Fruit fly (Drosophila melanogaster) whole organism, embryonic: ENCODE results near the gene CG32344.

ENCODE experiments used
- Abd-B ChIP-seq: fragments of 200-800 bp; sonication (Bioruptor generic); optimal IDR thresholded peaks from 2 replicates; lab custom pipeline; 2018; ENCODE audit warnings: missing biosample characterization, mild to moderate bottlenecking, missing genetic modification characterization, moderate library complexity
- B-H2 ChIP-seq: fragments of 200-800 bp; sonication (Bioruptor generic); optimal IDR thresholded peaks from 2 replicates; lab custom pipeline; 2018; ENCODE audit warnings: missing biosample characterization, mild to moderate bottlenecking, missing genetic modification characterization
- Blimp-1 ChIP-seq: fragments of 200-800 bp; sonication (Bioruptor generic); optimal IDR thresholded peaks from 3 replicates; lab custom pipeline; 2018; ENCODE audit warnings: missing biosample characterization, missing genetic modification characterization, mild to moderate bottlenecking, moderate library complexity, missing genetic modification reagents
- CG10462 ChIP-seq: fragments of 200-800 bp; sonication (Bioruptor generic); optimal IDR thresholded peaks from 2 replicates; lab custom pipeline; 2016; ENCODE audit warnings: missing biosample characterization, missing genetic modification characterization
- CG11723 ChIP-seq: fragments of 200-800 bp; sonication (Bioruptor generic); optimal IDR thresholded peaks from 2 replicates; lab custom pipeline; 2017; ENCODE audit warnings: missing biosample characterization, mild to moderate bottlenecking, missing genetic modification characterization
- CG12744 ChIP-seq: fragments of 200-800 bp; sonication (Bioruptor generic); optimal IDR thresholded peaks from 2 replicates; lab custom pipeline; 2016; ENCODE audit warnings: missing biosample characterization, missing genetic modification characterization
- CG12769 ChIP-seq: fragments of 200-800 bp; sonication (Bioruptor generic); optimal IDR thresholded peaks from 2 replicates; lab custom pipeline; 2019; ENCODE audit warnings: missing biosample characterization, mild to moderate bottlenecking, missing genetic modification characterization, moderate library complexity
- CG13123 ChIP-seq: fragments of 200-800 bp; sonication (Bioruptor generic); optimal IDR thresholded peaks from 2 replicates; lab custom pipeline; 2016; ENCODE audit warnings: missing biosample characterization, missing genetic modification characterization
- CG14441 ChIP-seq: fragments of 200-800 bp; sonication (Bioruptor generic); IDR thresholded peaks from 2 replicates; pipeline ENCODE4 v1.3.6; 2022; ENCODE audit warnings: missing biosample characterization, missing genetic modification characterization
- CG15479 ChIP-seq: fragments of 200-800 bp; sonication (Bioruptor generic); optimal IDR thresholded peaks from 3 replicates; lab custom pipeline; 2019; ENCODE audit warnings: missing biosample characterization, mild to moderate bottlenecking, missing genetic modification characterization, moderate library complexity
- CG15696 ChIP-seq: fragments of 200-800 bp; sonication (Bioruptor generic); optimal IDR thresholded peaks from 2 replicates; lab custom pipeline; 2019; ENCODE audit warnings: missing biosample characterization, mild to moderate bottlenecking, missing genetic modification characterization, moderate library complexity
- CG17359 ChIP-seq: fragments of 200-800 bp; sonication (Bioruptor generic); optimal IDR thresholded peaks from 3 replicates; lab custom pipeline; 2018; ENCODE audit warnings: missing biosample characterization, mild to moderate bottlenecking, missing genetic modification characterization, moderate library complexity
- CG17912 ChIP-seq: fragments of 200-800 bp; sonication (Bioruptor generic); optimal IDR thresholded peaks from 2 replicates; lab custom pipeline; 2018; ENCODE audit warnings: missing biosample characterization, mild to moderate bottlenecking, missing genetic modification characterization
- CG18262 ChIP-seq: fragments of 200-800 bp; optimal IDR thresholded peaks from 3 replicates; lab custom pipeline; 2019; ENCODE audit warnings: missing biosample characterization, mild to moderate bottlenecking, missing genetic modification characterization, moderate library complexity
- CG18764 ChIP-seq: fragments of 200-800 bp; sonication (Bioruptor generic); optimal IDR thresholded peaks from 3 replicates; lab custom pipeline; 2016; ENCODE audit warnings: missing biosample characterization, missing genetic modification characterization
- CG2120 ChIP-seq: fragments of 200-800 bp; sonication (Bioruptor generic); optimal IDR thresholded peaks from 3 replicates; lab custom pipeline; 2016; ENCODE audit warnings: missing biosample characterization, missing genetic modification characterization
- CG2202 ChIP-seq: fragments of 200-800 bp; sonication (Bioruptor generic); optimal IDR thresholded peaks from 2 replicates; lab custom pipeline; 2018; ENCODE audit warnings: missing biosample characterization, mild to moderate bottlenecking, missing genetic modification characterization
- CG2712 ChIP-seq: fragments of 200-800 bp; optimal IDR thresholded peaks from 3 replicates; lab custom pipeline; 2019; ENCODE audit warnings: missing biosample characterization, mild to moderate bottlenecking, missing genetic modification characterization, moderate library complexity
- CG3407 ChIP-seq: fragments of 200-800 bp; sonication (Bioruptor generic); optimal IDR thresholded peaks from 2 replicates; lab custom pipeline; 2018; ENCODE audit warnings: missing biosample characterization, mild to moderate bottlenecking, missing genetic modification characterization
- CG4820 ChIP-seq: fragments of 200-800 bp; sonication (Bioruptor generic); optimal IDR thresholded peaks from 3 replicates; lab custom pipeline; 2016; ENCODE audit warnings: missing biosample characterization, missing genetic modification characterization
- CG6254 ChIP-seq: fragments of 200-800 bp; sonication (Bioruptor generic); optimal IDR thresholded peaks from 3 replicates; lab custom pipeline; 2017; ENCODE audit warnings: mild to moderate bottlenecking, missing biosample characterization, missing genetic modification reagents, missing genetic modification characterization
- CG6791 ChIP-seq: fragments of 200-800 bp; sonication (Bioruptor generic); IDR thresholded peaks from 3 replicates; pipeline ENCODE4 v1.3.6; 2022; ENCODE audit warnings: missing biosample characterization, missing genetic modification characterization; ENCODE audit not compliant: partially characterized antibody
- CG7839 ChIP-seq: fragments of 200-800 bp; sonication (Bioruptor generic); optimal IDR thresholded peaks from 3 replicates; lab custom pipeline; 2018; ENCODE audit warnings: missing biosample characterization, mild to moderate bottlenecking, missing genetic modification characterization, moderate library complexity
- CG7987 ChIP-seq: fragments of 200-800 bp; sonication (Bioruptor generic); optimal IDR thresholded peaks from 2 replicates; lab custom pipeline; 2018; ENCODE audit warnings: missing biosample characterization, mild to moderate bottlenecking, missing genetic modification characterization, moderate library complexity
- CG8388 ChIP-seq: fragments of 200-800 bp; sonication (Bioruptor generic); optimal IDR thresholded peaks from 2 replicates; lab custom pipeline; 2019; ENCODE audit warnings: missing biosample characterization, mild to moderate bottlenecking, missing genetic modification characterization, moderate library complexity
- CG9609 ChIP-seq: fragments of 200-800 bp; sonication (Bioruptor generic); optimal IDR thresholded peaks from 3 replicates; lab custom pipeline; 2016; ENCODE audit warnings: missing biosample characterization, missing genetic modification characterization
- Doc3 ChIP-seq: fragments of 200-800 bp; sonication (Bioruptor generic); IDR thresholded peaks from 3 replicates; pipeline ENCODE4 v1.3.6; 2022; ENCODE audit warnings: missing biosample characterization, missing genetic modification characterization; ENCODE audit not compliant: partially characterized antibody
- Gug ChIP-seq: fragments of 200-800 bp; sonication (Bioruptor generic); IDR thresholded peaks from 4 replicates; pipeline ENCODE4 v1.3.6; 2022; ENCODE audit warnings: missing biosample characterization, missing genetic modification characterization
- Nf-YC ChIP-seq: fragments of 200-800 bp; optimal IDR thresholded peaks from 3 replicates; lab custom pipeline; 2019; ENCODE audit warnings: missing biosample characterization, mild to moderate bottlenecking, missing genetic modification characterization, moderate library complexity
- PHDP ChIP-seq: fragments of 200-800 bp; sonication (Bioruptor generic); optimal IDR thresholded peaks from 3 replicates; lab custom pipeline; 2018; ENCODE audit warnings: missing biosample characterization, mild to moderate bottlenecking, missing genetic modification characterization, moderate library complexity
- Rfx ChIP-seq: fragments of 200-800 bp; sonication (Bioruptor generic); IDR thresholded peaks from 2 replicates; pipeline ENCODE4 v1.3.6; 2022; ENCODE audit warnings: missing biosample characterization, missing genetic modification characterization
- Rx ChIP-seq: fragments of 200-800 bp; sonication (Bioruptor generic); IDR thresholded peaks from 2 replicates; pipeline ENCODE4 v1.3.6; 2022; ENCODE audit warnings: missing biosample characterization, missing genetic modification characterization
- Scr ChIP-seq: fragments of 200-800 bp; sonication (Bioruptor generic); IDR thresholded peaks from 2 replicates; pipeline ENCODE4 v1.3.6; 2022; ENCODE audit warnings: missing biosample characterization, missing genetic modification characterization; ENCODE audit not compliant: partially characterized antibody
- Spps ChIP-seq: fragments of 200-800 bp; sonication (Bioruptor generic); optimal IDR thresholded peaks from 2 replicates; lab custom pipeline; 2018; ENCODE audit warnings: missing biosample characterization, mild to moderate bottlenecking, missing genetic modification characterization
- Xbp1 ChIP-seq: fragments of 200-800 bp; sonication (Bioruptor generic); optimal IDR thresholded peaks from 3 replicates; lab custom pipeline; 2016; ENCODE audit warnings: missing biosample characterization, mild to moderate bottlenecking, missing genetic modification characterization
- az2 ChIP-seq: fragments of 200-800 bp; sonication (Bioruptor generic); optimal IDR thresholded peaks from 3 replicates; lab custom pipeline; 2016; ENCODE audit warnings: missing biosample characterization, missing genetic modification characterization
- ci ChIP-seq: fragments of 200-800 bp; sonication (Bioruptor generic); IDR thresholded peaks from 3 replicates; pipeline ENCODE4 v1.3.6; 2022; ENCODE audit warnings: missing biosample characterization, missing genetic modification characterization
- ftz-f1 ChIP-seq: fragments of 200-800 bp; sonication (Bioruptor generic); optimal IDR thresholded peaks from 2 replicates; lab custom pipeline; 2016; ENCODE audit warnings: missing biosample characterization, missing genetic modification characterization
- h ChIP-seq: fragments of >200 bp; optimal IDR thresholded peaks from 2 replicates; lab custom pipeline; 2017
- jing ChIP-seq: fragments of 200-800 bp; sonication (Bioruptor generic); optimal IDR thresholded peaks from 2 replicates; lab custom pipeline; 2018; ENCODE audit warnings: missing biosample characterization, mild to moderate bottlenecking, missing genetic modification characterization
- kah ChIP-seq: fragments of 200-800 bp; sonication (Bioruptor generic); optimal IDR thresholded peaks from 2 replicates; lab custom pipeline; 2018; ENCODE audit warnings: missing biosample characterization, mild to moderate bottlenecking, missing genetic modification characterization
- ken ChIP-seq: fragments of 200-800 bp; sonication (Bioruptor generic); IDR thresholded peaks from 3 replicates; pipeline ENCODE4 v1.3.6; 2022; ENCODE audit warnings: missing biosample characterization, missing genetic modification characterization
- knrl ChIP-seq: fragments of 200-800 bp; sonication (Bioruptor generic); IDR thresholded peaks from 3 replicates; pipeline ENCODE4 v1.3.6; 2022; ENCODE audit warnings: missing biosample characterization, missing genetic modification characterization; ENCODE audit not compliant: partially characterized antibody
- lmd ChIP-seq: fragments of 200-800 bp; sonication (Bioruptor generic); IDR thresholded peaks from 2 replicates; pipeline ENCODE4 v1.3.6; 2022; ENCODE audit warnings: missing biosample characterization, missing genetic modification characterization
- row ChIP-seq: fragments of 200-800 bp; sonication (Bioruptor generic); IDR thresholded peaks from 3 replicates; pipeline ENCODE4 v1.3.6; 2022; ENCODE audit warnings: missing biosample characterization, missing genetic modification characterization
- seq ChIP-seq: fragments of 200-800 bp; sonication (Bioruptor generic); IDR thresholded peaks from 2 replicates; pipeline ENCODE4 v1.3.6; 2022; ENCODE audit warnings: missing biosample characterization, missing genetic modification characterization
- sim ChIP-seq: fragments of 200-800 bp; sonication (Bioruptor generic); IDR thresholded peaks from 2 replicates; pipeline ENCODE4 v1.3.6; 2022; ENCODE audit warnings: missing biosample characterization, missing genetic modification characterization
- slou ChIP-seq: fragments of 200-800 bp; sonication (Bioruptor generic); optimal IDR thresholded peaks from 3 replicates; lab custom pipeline; 2016; ENCODE audit warnings: missing biosample characterization, missing genetic modification characterization
- tna ChIP-seq: fragments of 200-800 bp; sonication (Bioruptor generic); IDR thresholded peaks from 2 replicates; pipeline ENCODE4 v1.3.6; 2022; ENCODE audit warnings: missing biosample characterization, missing genetic modification characterization; ENCODE audit not compliant: partially characterized antibody
- toy ChIP-seq: fragments of 200-800 bp; sonication (Bioruptor generic); IDR thresholded peaks from 2 replicates; pipeline ENCODE4 v1.3.6; 2022; ENCODE audit warnings: missing biosample characterization, missing genetic modification characterization
- vvl ChIP-seq: fragments of 200-800 bp; sonication (Bioruptor generic); IDR thresholded peaks from 2 replicates; pipeline ENCODE4 v1.3.6; 2022; ENCODE audit warnings: missing biosample characterization, missing genetic modification characterization

The CG32344 gene

dm6 chr3L:329153-329698, 4.7 kb upstream of the CG32344 start (continued):
- TF ChIP-seq vvl (GFP tag; lab: Robert Waterston, UW) (0 out of 2 replicates have a peak, but pooled peaks have one; percentile 19), h (no peak), kah (GFP tag; lab: Kevin White, UChicago) (no peak), CG2120 (GFP tag; lab: Kevin White, UChicago) (no peak), Gug (GFP tag; lab: Robert Waterston, UW) (no peak), row (GFP tag; lab: Robert Waterston, UW) (no peak; the same call in 2 of the 3 replicates), CG14441 (GFP tag; lab: Robert Waterston, UW) (no peak), Xbp1 (GFP tag; lab: Kevin White, UChicago) (no peak), sim (GFP tag; lab: Robert Waterston, UW) (no peak), Abd-B (GFP tag; lab: Kevin White, UChicago) (no peak), Doc3 (no peak), ci (GFP tag; lab: Robert Waterston, UW) (peak; percentile 31; the same call in 1 of the 3 replicates), CG7987 (GFP tag; lab: Kevin White, UChicago) (peak; percentile 27), CG17912 (GFP tag; lab: Kevin White, UChicago) (no peak), CG12744 (GFP tag; lab: Kevin White, UChicago) (no peak), CG17359 (tag; lab: Kevin White, UChicago) (no peak), CG18764 (GFP tag; lab: Kevin White, UChicago) (no peak), CG10462 (GFP tag; lab: Kevin White, UChicago) (no peak), CG15479 (no peak), Spps (tag; lab: Kevin White, UChicago) (no peak), CG18262 (no peak), Nf-YC (peak; percentile 10), CG15696 (no peak), CG7839 (no peak), CG6254 (GFP tag; lab: Kevin White, UChicago) (no peak), Rfx (no peak), jing (GFP tag; lab: Kevin White, UChicago) (no peak), CG13123 (GFP tag; lab: Kevin White, UChicago) (no peak), CG12769 (tag; lab: Kevin White, UChicago) (no peak), CG11723 (GFP tag; lab: Kevin White, UChicago) (no peak), Rx (GFP tag; lab: Robert Waterston, UW) (no peak), tna (GFP tag; lab: Robert Waterston, UW) (peak; percentile 17; the same call in 1 of the 2 replicates), CG4820 (GFP tag; lab: Kevin White, UChicago) (no peak), Scr (GFP tag; lab: Robert Waterston, UW) (peak; percentile 63), PHDP (tag; lab: Kevin White, UChicago) (peak; percentile 19), toy (no peak), ftz-f1 (GFP tag; lab: Kevin White, UChicago) (peak; percentile 33), ken (GFP tag; lab: Robert Waterston, UW) (no peak), CG2712 (tag; lab: Kevin White, UChicago) (no peak), seq (GFP tag; lab: Robert Waterston, UW) (no peak), B-H2 (GFP tag; lab: Kevin White, UChicago) (peak; percentile 24), CG2202 (no peak), slou (no peak), knrl (GFP tag; lab: Robert Waterston, UW) (peak; percentile 42; the same call in 2 of the 3 replicates), CG8388 (GFP tag; lab: Kevin White, UChicago) (peak; percentile 86), CG3407 (no peak), Blimp-1 (no peak), CG9609 (GFP tag; lab: Kevin White, UChicago) (no peak), az2 (no peak), lmd (GFP tag; lab: Robert Waterston, UW) (no peak), CG6791 (GFP tag; lab: Robert Waterston, UW) (peak; percentile 35; the same call in 1 of the 3 replicates)
